Fruit fly (Drosophila melanogaster): Measurements from ENCODE around the gene CG46435.

- TF ChIP-seq Mnt (GFP tag; optimal IDR thresholded peaks at IDR 0.05) (no peak), CG7101 (tag; optimal IDR thresholded peaks at IDR 0.05) (no peak), CG1620 (GFP tag; optimal IDR thresholded peaks at IDR 0.05) (no peak), CG7045 (GFP tag; optimal IDR thresholded peaks at IDR 0.05) (no peak), CG14711 (tag; optimal IDR thresholded peaks at IDR 0.05) (no peak), toe (GFP tag; optimal IDR thresholded peaks at IDR 0.05) (no peak), cic (GFP tag; optimal IDR thresholded peaks at IDR 0.05) (no peak), CG12768 (GFP tag; optimal IDR thresholded peaks at IDR 0.05) (no peak), Clk (GFP tag; optimal IDR thresholded peaks at IDR 0.05) (no peak), bab1 (GFP tag; optimal IDR thresholded peaks at IDR 0.05) (no peak), ovo (GFP tag; optimal IDR thresholded peaks at IDR 0.05) (no peak), kay (GFP tag; ENCODE audit: borderline replicate concordance) (no peak), Hr96 (GFP tag; optimal IDR thresholded peaks at IDR 0.05) (no peak)
These were observed 47.8 kb upstream of the CG46435 start for dm6 chr3L:19497135-19497534.
